Worm (Caenorhabditis elegans) whole organism, mixed stage, embryonic: ENCODE data around the gene mat-3.

Experiments
- M03D4.4 ChIP-seq: sonication (generic microtip); optimal IDR thresholded peaks from 2 replicates; lab custom pipeline; 2017; ENCODE audit warnings: mild to moderate bottlenecking, missing genetic modification characterization, missing compliant biosample characterization
- bed-3 ChIP-seq: fragments of 200-800 bp; sonication (Bioruptor generic); optimal IDR thresholded peaks from 3 replicates; lab custom pipeline; 2018; ENCODE audit warnings: mild to moderate bottlenecking, missing genetic modification characterization, moderate library complexity, missing compliant biosample characterization
- ceh-39 ChIP-seq: fragments of 150-350 bp; optimal IDR thresholded peaks from 2 replicates; lab custom pipeline; 2014; ENCODE audit warnings: missing biosample characterization, missing genetic modification characterization
- ceh-43 ChIP-seq: fragments of 200-800 bp; sonication (Bioruptor generic); optimal IDR thresholded peaks from 2 replicates; lab custom pipeline; 2018; ENCODE audit warnings: mild to moderate bottlenecking, missing genetic modification characterization, moderate library complexity, missing compliant biosample characterization
- ceh-83 ChIP-seq: fragments of 200-800 bp; sonication (Bioruptor generic); optimal IDR thresholded peaks from 2 replicates; lab custom pipeline; 2018; ENCODE audit warnings: mild to moderate bottlenecking, missing genetic modification characterization, missing compliant biosample characterization
- ces-1 ChIP-seq: fragments of 150-350 bp; optimal IDR thresholded peaks from 2 replicates; lab custom pipeline; 2014; ENCODE audit warnings: missing biosample characterization, missing genetic modification reagents, missing genetic modification characterization
- cnd-1 ChIP-seq: fragments of 200-800 bp; sonication (Bioruptor generic); optimal IDR thresholded peaks from 2 replicates; lab custom pipeline; 2018; ENCODE audit warnings: mild to moderate bottlenecking, missing genetic modification characterization, missing compliant biosample characterization
- drap-1 ChIP-seq: fragments of 200-800 bp; sonication (Bioruptor generic); optimal IDR thresholded peaks from 3 replicates; lab custom pipeline; 2018; ENCODE audit warnings: mild to moderate bottlenecking, missing genetic modification characterization, missing compliant biosample characterization
- elt-1 ChIP-seq: sonication (generic microtip); optimal IDR thresholded peaks from 2 replicates; lab custom pipeline; 2017; ENCODE audit warnings: missing genetic modification characterization, mild to moderate bottlenecking, missing compliant biosample characterization, antibody characterized with exemption, moderate library complexity, borderline replicate concordance; ENCODE audit not compliant: insufficient read depth
- elt-3 ChIP-seq: fragments of 150-350 bp; optimal IDR thresholded peaks from 2 replicates; lab custom pipeline; 2014; ENCODE audit warnings: missing biosample characterization, missing genetic modification characterization
- flh-1 ChIP-seq: fragments of 200-800 bp; sonication (Bioruptor generic); optimal IDR thresholded peaks from 2 replicates; lab custom pipeline; 2018; ENCODE audit warnings: mild to moderate bottlenecking, missing genetic modification characterization, moderate library complexity, missing compliant biosample characterization
- ham-2 ChIP-seq: fragments of 200-800 bp; sonication (Bioruptor generic); optimal IDR thresholded peaks from 2 replicates; lab custom pipeline; 2018; ENCODE audit warnings: mild to moderate bottlenecking, missing genetic modification characterization, missing compliant biosample characterization
- hlh-1 ChIP-seq: fragments of 150-350 bp; optimal IDR thresholded peaks from 2 replicates; lab custom pipeline; 2014; ENCODE audit warnings: missing biosample characterization, missing genetic modification reagents, missing genetic modification characterization
- lin-13 ChIP-seq: fragments of 150-350 bp; optimal IDR thresholded peaks from 2 replicates; lab custom pipeline; 2014; ENCODE audit warnings: missing biosample characterization, missing genetic modification characterization
- lin-32 ChIP-seq: fragments of 200-800 bp; sonication (Bioruptor generic); optimal IDR thresholded peaks from 2 replicates; lab custom pipeline; 2018; ENCODE audit warnings: mild to moderate bottlenecking, missing genetic modification characterization, missing compliant biosample characterization
- lsy-2 ChIP-seq: fragments of 150-350 bp; optimal IDR thresholded peaks from 2 replicates; lab custom pipeline; 2014; ENCODE audit warnings: missing biosample characterization, missing genetic modification characterization
- mab-5 ChIP-seq: fragments of 150-350 bp; optimal IDR thresholded peaks from 2 replicates; lab custom pipeline; 2014; ENCODE audit warnings: missing biosample characterization, missing genetic modification characterization
- mep-1 ChIP-seq: fragments of 150-350 bp; optimal IDR thresholded peaks from 2 replicates; lab custom pipeline; 2017; ENCODE audit warnings: missing biosample characterization, missing genetic modification reagents, missing genetic modification characterization, inconsistent platforms
- mls-2 ChIP-seq: sonication (generic microtip); optimal IDR thresholded peaks from 2 replicates; lab custom pipeline; 2016; ENCODE audit warnings: mild to moderate bottlenecking, missing genetic modification characterization, moderate library complexity, missing compliant biosample characterization
- nhr-12 ChIP-seq: fragments of 150-350 bp; optimal IDR thresholded peaks from 2 replicates; lab custom pipeline; 2014; ENCODE audit warnings: missing biosample characterization, missing genetic modification characterization
- nhr-2 ChIP-seq: fragments of 150-350 bp; optimal IDR thresholded peaks from 2 replicates; lab custom pipeline; 2014; ENCODE audit warnings: missing biosample characterization, missing genetic modification characterization
- nhr-237 ChIP-seq: fragments of 150-350 bp; optimal IDR thresholded peaks from 2 replicates; lab custom pipeline; 2014; ENCODE audit warnings: missing biosample characterization, missing genetic modification characterization
- nhr-28 ChIP-seq: fragments of 150-350 bp; optimal IDR thresholded peaks from 2 replicates; lab custom pipeline; 2014; ENCODE audit warnings: missing biosample characterization, missing genetic modification characterization
- nhr-76 ChIP-seq: sonication (generic microtip); optimal IDR thresholded peaks from 2 replicates; lab custom pipeline; 2017; ENCODE audit warnings: missing biosample characterization, missing genetic modification characterization
- pha-4 ChIP-seq: fragments of 150-350 bp; optimal IDR thresholded peaks from 2 replicates; lab custom pipeline; 2018; ENCODE audit warnings: missing biosample characterization, missing genetic modification reagents, missing genetic modification characterization
- sem-2 ChIP-seq: fragments of 200-800 bp; sonication (Bioruptor generic); optimal IDR thresholded peaks from 2 replicates; lab custom pipeline; 2018; ENCODE audit warnings: mild to moderate bottlenecking, missing genetic modification characterization, missing compliant biosample characterization
- snpc-4 ChIP-seq: fragments of 150-350 bp; optimal IDR thresholded peaks from 2 replicates; lab custom pipeline; 2014; ENCODE audit warnings: missing biosample characterization, missing genetic modification characterization
- sptf-1 ChIP-seq: sonication (generic microtip); optimal IDR thresholded peaks from 2 replicates; lab custom pipeline; 2017; ENCODE audit warnings: mild to moderate bottlenecking, missing genetic modification characterization, moderate library complexity, missing compliant biosample characterization
- tbx-8 ChIP-seq: fragments of 200-800 bp; sonication (Bioruptor generic); optimal IDR thresholded peaks from 2 replicates; lab custom pipeline; 2018; ENCODE audit warnings: mild to moderate bottlenecking, missing genetic modification characterization, moderate library complexity, missing compliant biosample characterization
- unc-120 ChIP-seq: sonication (generic microtip); optimal IDR thresholded peaks from 2 replicates; lab custom pipeline; 2017; ENCODE audit warnings: missing genetic modification characterization, missing compliant biosample characterization; ENCODE audit not compliant: poor library complexity, severe bottlenecking
- unc-39 ChIP-seq: fragments of 150-350 bp; optimal IDR thresholded peaks from 2 replicates; lab custom pipeline; 2014; ENCODE audit warnings: missing biosample characterization, missing genetic modification characterization
- unc-62 ChIP-seq: fragments of 150-350 bp; optimal IDR thresholded peaks from 2 replicates; lab custom pipeline; 2014; ENCODE audit warnings: missing biosample characterization, missing genetic modification reagents, missing genetic modification characterization
- zip-8 ChIP-seq: fragments of 150-350 bp; optimal IDR thresholded peaks from 2 replicates; lab custom pipeline; 2014; ENCODE audit warnings: missing biosample characterization, missing genetic modification characterization
- ztf-11 ChIP-seq: fragments of 150-350 bp; optimal IDR thresholded peaks from 2 replicates; lab custom pipeline; 2014; ENCODE audit warnings: missing biosample characterization, missing genetic modification characterization

mat-3 gene

DNA sequence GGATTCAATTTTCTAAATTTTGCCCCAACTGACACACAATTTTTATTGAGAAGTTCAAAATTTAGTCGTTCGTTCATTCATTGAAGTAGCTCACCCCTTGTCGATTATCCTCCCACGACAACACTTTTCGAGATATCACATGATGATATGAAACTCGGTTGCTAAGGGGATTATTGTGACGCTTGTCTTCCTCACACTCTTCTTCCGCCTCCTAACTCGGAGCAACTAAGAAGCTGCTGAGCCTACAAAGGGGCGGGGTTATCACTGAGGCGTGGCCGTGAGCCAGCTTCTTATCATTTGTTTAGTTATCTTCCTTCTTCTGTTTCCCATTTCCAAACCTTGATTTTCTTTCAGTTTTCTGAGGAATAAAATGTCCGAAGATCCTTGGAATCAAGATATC lies 8.3 kb downstream of the mat-3 start, which contains the start of gene F10C5.3:
TSS of gene F10C5.3 (plus strand) at position 313 of the 400 bp plus-strand sequence.
- no peak for TF ChIP-seq sptf-1 (tag; lab: Kevin White, UChicago)
- TF ChIP-seq zip-8 (tag; lab: Kevin White, UChicago) = no peak
- no peak for TF ChIP-seq unc-120 (tag; lab: Kevin White, UChicago)
- no peak for TF ChIP-seq nhr-76 (tag; lab: Kevin White, UChicago)
- no peak for TF ChIP-seq M03D4.4 (tag; lab: Kevin White, UChicago)
- no peak for TF ChIP-seq hlh-1 (tag; lab: Kevin White, UChicago)
- no peak for TF ChIP-seq elt-1
- TF ChIP-seq ceh-39 = no peak
- no peak for TF ChIP-seq mab-5
- TF ChIP-seq snpc-4 (tag; lab: Kevin White, UChicago) = no peak
- TF ChIP-seq elt-3 (tag; lab: Kevin White, UChicago) = no peak
- TF ChIP-seq ceh-43 (GFP tag; lab: Kevin White, UChicago) = no peak
- no peak for TF ChIP-seq lin-13
- TF ChIP-seq nhr-2 (tag; lab: Kevin White, UChicago) = no peak
- no peak for TF ChIP-seq ztf-11 (tag; lab: Kevin White, UChicago)

DNA sequence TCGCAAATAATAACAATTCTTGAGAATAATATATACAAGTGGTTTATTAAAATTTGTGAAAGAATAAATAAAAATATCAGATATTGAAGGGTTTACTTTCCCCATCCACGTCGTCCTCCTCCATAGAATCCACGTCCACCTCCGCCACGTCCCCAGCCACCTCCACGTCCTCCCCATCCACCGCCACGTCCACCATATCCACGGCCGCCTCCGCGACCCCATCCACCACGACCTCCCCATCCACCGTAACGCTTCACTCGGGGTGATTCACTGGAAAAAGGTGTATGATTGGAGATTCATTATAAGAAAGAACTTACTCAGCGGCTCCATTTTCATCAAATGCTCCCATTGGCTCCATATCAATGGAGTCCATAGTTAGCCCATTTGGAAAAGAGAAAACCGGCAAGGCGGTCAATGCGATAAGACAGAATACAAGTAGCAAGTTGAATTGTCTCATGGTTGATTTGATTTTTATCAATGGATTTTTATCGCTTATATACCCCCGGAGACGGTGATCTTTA lies 10.9 kb downstream of the mat-3 start, which contains the start of gene nlp-32:
TSS of gene nlp-32 (minus strand) at position 471 of the 521 bp plus-strand sequence.
- TF ChIP-seq elt-3 (tag; lab: Kevin White, UChicago) (no peak), flh-1 (GFP tag; lab: Kevin White, UChicago) (no peak), nhr-2 (tag; lab: Kevin White, UChicago) (no peak), ceh-39 (no peak), unc-39 (tag; lab: Kevin White, UChicago) (no peak), ceh-43 (GFP tag; lab: Kevin White, UChicago) (no peak), sptf-1 (tag; lab: Kevin White, UChicago) (no peak), lin-32 (GFP tag; lab: Kevin White, UChicago) (no peak), mep-1 (no peak), zip-8 (tag; lab: Kevin White, UChicago) (no peak), sem-2 (no peak), mab-5 (no peak), nhr-12 (tag; lab: Kevin White, UChicago) (no peak), lsy-2 (tag; lab: Kevin White, UChicago) (no peak), M03D4.4 (tag; lab: Kevin White, UChicago) (no peak)

DNA sequence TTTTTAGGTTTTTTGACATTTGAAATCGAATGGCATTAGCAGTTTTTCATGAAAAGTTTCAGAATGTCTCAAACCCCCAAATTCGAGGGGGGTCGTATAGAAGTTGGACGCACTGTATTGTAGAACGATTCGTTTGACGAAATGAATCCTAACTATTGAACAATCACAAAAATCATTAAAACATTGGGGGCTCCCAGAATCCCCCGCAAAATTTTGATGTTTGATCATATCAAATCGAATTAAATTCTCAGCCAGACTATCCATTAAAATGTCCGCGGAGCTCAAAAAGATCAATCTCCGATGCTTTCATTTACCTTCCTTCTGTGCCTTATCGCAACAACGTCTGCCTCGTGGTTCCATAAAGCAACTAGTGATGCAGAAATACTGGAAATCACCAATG lies 13.2 kb downstream of the mat-3 start, which contains the start of gene F30H5.5:
TSS of gene F30H5.5 (plus strand) at position 301 of the 400 bp plus-strand sequence.
- no peak for TF ChIP-seq hlh-1 (tag; lab: Kevin White, UChicago)
- TF ChIP-seq ztf-11 (tag; lab: Kevin White, UChicago) = no peak
- no peak for TF ChIP-seq sptf-1 (tag; lab: Kevin White, UChicago)
- no peak for TF ChIP-seq unc-62 (GFP tag; lab: Kevin White, UChicago)
- no peak for TF ChIP-seq bed-3 (GFP tag; lab: Kevin White, UChicago)
- no peak for TF ChIP-seq zip-8 (tag; lab: Kevin White, UChicago)
- TF ChIP-seq nhr-76 (tag; lab: Kevin White, UChicago) = no peak
- TF ChIP-seq unc-39 (tag; lab: Kevin White, UChicago) = no peak
- no peak for TF ChIP-seq lin-32 (GFP tag; lab: Kevin White, UChicago)
- TF ChIP-seq snpc-4 (tag; lab: Kevin White, UChicago) = no peak
- no peak for TF ChIP-seq tbx-8 (GFP tag; lab: Kevin White, UChicago)
- TF ChIP-seq elt-3 (tag; lab: Kevin White, UChicago) = no peak

DNA sequence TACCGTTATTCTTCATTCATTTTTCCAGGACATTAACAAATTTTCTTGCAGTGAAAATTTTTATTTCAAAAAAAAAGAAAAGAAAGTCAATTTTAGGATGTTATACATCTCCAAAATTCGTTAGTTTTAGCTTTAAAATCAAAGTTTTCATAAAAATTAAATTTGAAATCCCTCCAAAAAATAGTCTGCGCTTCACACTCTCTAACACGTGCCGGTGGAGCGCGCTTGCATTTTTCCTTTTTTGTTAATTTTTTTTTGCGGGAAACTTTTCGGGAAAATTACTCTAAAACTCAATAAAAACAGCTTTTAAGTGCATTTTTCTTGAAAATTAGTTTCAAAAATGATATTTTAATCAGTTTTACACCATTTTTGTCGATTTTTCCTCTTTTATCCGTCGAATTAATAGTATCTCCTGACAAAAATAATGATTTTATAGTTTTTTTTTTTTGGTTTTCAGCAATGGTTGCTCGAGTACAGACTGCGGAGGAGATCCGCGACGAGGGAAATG lies 15.9 kb downstream of the mat-3 start, which contains the start of gene unc-45:
TSS of gene unc-45 (plus strand) at position 458 of the 508 bp plus-strand sequence.
- TF ChIP-seq lin-32 (GFP tag; lab: Kevin White, UChicago) (no peak), ces-1 (GFP tag; lab: Kevin White, UChicago) (peak; percentile 38), lsy-2 (tag; lab: Kevin White, UChicago) (peak; percentile 28), nhr-12 (tag; lab: Kevin White, UChicago) (no peak)

DNA sequence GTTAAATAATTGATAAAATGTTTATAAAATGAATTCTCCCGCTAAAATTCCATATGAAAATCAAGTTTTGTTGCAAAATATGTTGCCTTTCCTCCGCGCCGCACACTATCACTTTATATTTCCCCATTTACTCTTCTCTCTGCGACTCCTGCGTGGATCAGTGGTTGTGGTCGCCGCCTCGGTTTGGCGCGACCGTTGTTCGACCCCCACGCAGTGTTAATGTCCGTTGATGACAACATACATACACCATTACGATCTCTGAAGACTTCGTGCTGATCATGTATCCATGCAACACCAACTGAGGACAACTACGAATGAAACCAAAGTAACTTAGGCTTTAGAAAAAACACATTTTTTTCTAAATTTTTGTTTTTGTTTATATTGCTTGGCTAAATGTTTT lies 27.3 kb downstream of the mat-3 start:
- peak; percentile 48 for TF ChIP-seq tbx-8 (GFP tag; lab: Kevin White, UChicago)
- peak; percentile 91 for TF ChIP-seq cnd-1 (tag; lab: Kevin White, UChicago)
- TF ChIP-seq mep-1 = peak; percentile 59
- TF ChIP-seq M03D4.4 (tag; lab: Kevin White, UChicago) = peak; percentile 88
- TF ChIP-seq ceh-43 (GFP tag; lab: Kevin White, UChicago) = peak; percentile 83
- no peak for TF ChIP-seq ztf-11 (tag; lab: Kevin White, UChicago)
- TF ChIP-seq snpc-4 (tag; lab: Kevin White, UChicago) = no peak
- TF ChIP-seq ceh-83 (GFP tag; lab: Kevin White, UChicago) = peak; percentile 94
- TF ChIP-seq nhr-237 (tag; lab: Kevin White, UChicago) = peak; percentile 53
- TF ChIP-seq ces-1 (GFP tag; lab: Kevin White, UChicago) = no peak
- peak; percentile 71 for TF ChIP-seq sem-2
- no peak for TF ChIP-seq nhr-2 (tag; lab: Kevin White, UChicago)
- TF ChIP-seq unc-62 (GFP tag; lab: Kevin White, UChicago) = peak; percentile 47
- TF ChIP-seq unc-120 (tag; lab: Kevin White, UChicago) = peak; percentile 94
- TF ChIP-seq sptf-1 (tag; lab: Kevin White, UChicago) = peak; percentile 95
- TF ChIP-seq bed-3 (GFP tag; lab: Kevin White, UChicago) = peak; percentile 81
- TF ChIP-seq flh-1 (GFP tag; lab: Kevin White, UChicago) = peak; percentile 63
- peak; percentile 87 for TF ChIP-seq pha-4
- TF ChIP-seq drap-1 (GFP tag; lab: Kevin White, UChicago) = peak; percentile 90
- TF ChIP-seq lsy-2 (tag; lab: Kevin White, UChicago) = no peak
- peak; percentile 59 for TF ChIP-seq lin-13
- TF ChIP-seq lin-32 (GFP tag; lab: Kevin White, UChicago) = peak; percentile 87
- no peak for TF ChIP-seq elt-3 (tag; lab: Kevin White, UChicago)
- peak; percentile 38 for TF ChIP-seq nhr-28 (tag; lab: Kevin White, UChicago)
- no peak for TF ChIP-seq unc-39 (tag; lab: Kevin White, UChicago)
- peak; percentile 72 for TF ChIP-seq ham-2 (GFP tag; lab: Kevin White, UChicago)
- TF ChIP-seq mls-2 = peak; percentile 91
- TF ChIP-seq nhr-76 (tag; lab: Kevin White, UChicago) = peak; percentile 24
